Worm (Caenorhabditis elegans) whole organism, L1 larva: Measurements from ENCODE around the gene Y19D2B.1.
"Not testable (repeated sequence)": the region's sequence is repeated elsewhere in the genome, so short reads cannot be mapped to it uniquely, and the experiment has no call there.

Source experiments
- Y116A8C.19 ChIP-seq: sonication (generic microtip); optimal IDR thresholded peaks from 2 replicates; lab custom pipeline; 2016; ENCODE audit warnings: missing compliant biosample characterization, missing genetic modification characterization, borderline replicate concordance
- ama-1 ChIP-seq: fragments of 150-350 bp; optimal IDR thresholded peaks from 2 replicates; lab custom pipeline; 2014
- blmp-1 ChIP-seq: fragments of 150-350 bp; optimal IDR thresholded peaks from 2 replicates; lab custom pipeline; 2014; ENCODE audit warnings: missing biosample characterization, missing genetic modification characterization
- ceh-90 ChIP-seq: sonication (generic microtip); optimal IDR thresholded peaks from 2 replicates; lab custom pipeline; 2016; ENCODE audit warnings: missing genetic modification characterization, missing compliant biosample characterization
- dpl-1 ChIP-seq, 3 experiments: fragments of 150-350 bp in 2 of 3; sonication (generic microtip) in 1 of 3; optimal IDR thresholded peaks; 2 replicates each; lab custom pipeline; 2014 to 2017; ENCODE audit warnings: missing biosample characterization in 3 of 3, missing genetic modification characterization in 3 of 3, missing genetic modification reagents in 3 of 3
- efl-1 ChIP-seq, 4 experiments: fragments of 150-350 bp; optimal IDR thresholded peaks in 3 of 4; peaks in 1 of 4; 1 replicate in 1 of 4; 2 replicates in 3 of 4; lab custom pipeline; 2014; ENCODE audit warnings: missing biosample characterization in 2 of 4, missing genetic modification characterization in 2 of 4, missing genetic modification reagents in 2 of 4
- egl-13 ChIP-seq: sonication (generic microtip); optimal IDR thresholded peaks from 2 replicates; lab custom pipeline; 2016; ENCODE audit warnings: missing genotype, missing genetic modification reagents, missing genetic modification characterization, missing compliant biosample characterization
- egl-27 ChIP-seq, 2 experiments: fragments of 150-350 bp in 1 of 2; sonication (generic microtip); optimal IDR thresholded peaks; 3 replicates each; lab custom pipeline; 2017 to 2018; ENCODE audit warnings: missing biosample characterization in 2 of 2, missing genetic modification characterization in 2 of 2, missing genetic modification reagents in 2 of 2
- elt-3 ChIP-seq, 6 experiments: fragments of 150-350 bp in 1 of 6; sonication (generic microtip); optimal IDR thresholded peaks; 2 replicates each; lab custom pipeline; 2017 to 2018; ENCODE audit warnings: missing biosample characterization in 6 of 6, missing genetic modification characterization in 6 of 6, inconsistent platforms in 1 of 6
- ets-5 ChIP-seq: fragments of 200-800 bp; sonication (Bioruptor generic); IDR thresholded peaks from 2 replicates; pipeline ENCODE4 v1.3.6; 2022; ENCODE audit warnings: missing genetic modification characterization, missing compliant biosample characterization
- fkh-10 ChIP-seq: sonication (generic microtip); optimal IDR thresholded peaks from 2 replicates; lab custom pipeline; 2017; ENCODE audit warnings: missing biosample characterization, missing genetic modification reagents, missing genetic modification characterization
- fkh-8 ChIP-seq: sonication (generic microtip); optimal IDR thresholded peaks from 2 replicates; lab custom pipeline; 2016; ENCODE audit warnings: mild to moderate bottlenecking, missing genetic modification characterization, missing compliant biosample characterization
- grh-1 ChIP-seq: fragments of 200-800 bp; sonication (Bioruptor generic); IDR thresholded peaks from 2 replicates; pipeline ENCODE4 v1.3.6; 2022; ENCODE audit warnings: missing genetic modification reagents, missing genetic modification characterization, missing compliant biosample characterization
- hlh-17 ChIP-seq: fragments of 200-800 bp; sonication (Bioruptor generic); optimal IDR thresholded peaks from 2 replicates; lab custom pipeline; 2018; ENCODE audit warnings: missing genetic modification characterization, mild to moderate bottlenecking, missing compliant biosample characterization, moderate library complexity, borderline replicate concordance
- isw-1 ChIP-seq: fragments of 200-800 bp; sonication (Bioruptor generic); IDR thresholded peaks from 2 replicates; pipeline ENCODE4 v1.3.6; 2022; ENCODE audit warnings: missing genetic modification characterization, missing compliant biosample characterization
- jun-1 ChIP-seq: fragments of 150-350 bp; optimal IDR thresholded peaks from 2 replicates; lab custom pipeline; 2014; ENCODE audit warnings: missing biosample characterization, missing genetic modification reagents, missing genetic modification characterization
- lin-14 ChIP-seq: fragments of 200-800 bp; sonication (Bioruptor generic); optimal IDR thresholded peaks from 2 replicates; lab custom pipeline; 2018; ENCODE audit warnings: mild to moderate bottlenecking, missing genetic modification characterization, moderate library complexity, missing compliant biosample characterization
- lin-15B ChIP-seq: fragments of 150-350 bp; sonication (generic microtip); optimal IDR thresholded peaks from 3 replicates; lab custom pipeline; 2014; ENCODE audit warnings: missing biosample characterization, missing genetic modification characterization
- lin-35 ChIP-seq, 2 experiments: fragments of 150-350 bp; optimal IDR thresholded peaks; 2 replicates each; lab custom pipeline; 2014; ENCODE audit warnings: missing biosample characterization in 2 of 2, missing genetic modification characterization in 2 of 2, missing genetic modification reagents in 2 of 2
- lin-39 ChIP-seq: fragments of 150-350 bp; optimal IDR thresholded peaks from 2 replicates; lab custom pipeline; 2014; ENCODE audit warnings: missing biosample characterization, missing genetic modification reagents, missing genetic modification characterization
- nhr-20 ChIP-seq: sonication (generic microtip); optimal IDR thresholded peaks from 2 replicates; lab custom pipeline; 2016; ENCODE audit warnings: mild to moderate bottlenecking, missing genetic modification characterization, missing compliant biosample characterization
- nhr-47 ChIP-seq: sonication (generic microtip); optimal IDR thresholded peaks from 2 replicates; lab custom pipeline; 2016; ENCODE audit warnings: mild to moderate bottlenecking, missing genetic modification characterization, moderate library complexity, missing compliant biosample characterization
- nhr-71 ChIP-seq: sonication (generic microtip); optimal IDR thresholded peaks from 2 replicates; lab custom pipeline; 2016; ENCODE audit warnings: mild to moderate bottlenecking, missing genetic modification characterization, moderate library complexity, missing compliant biosample characterization
- pag-3 ChIP-seq: sonication (generic microtip); optimal IDR thresholded peaks from 2 replicates; lab custom pipeline; 2017; ENCODE audit warnings: missing genetic modification characterization, mild to moderate bottlenecking, missing compliant biosample characterization, antibody characterized with exemption, borderline replicate concordance; ENCODE audit not compliant: insufficient read depth
- skn-1 ChIP-seq: fragments of 150-350 bp; optimal IDR thresholded peaks from 2 replicates; lab custom pipeline; 2014; ENCODE audit warnings: missing biosample characterization, missing genetic modification characterization
- snpc-4 ChIP-seq: fragments of 150-350 bp; optimal IDR thresholded peaks from 2 replicates; lab custom pipeline; 2014; ENCODE audit warnings: missing biosample characterization, missing genetic modification characterization
- sup-37 ChIP-seq: fragments of 200-800 bp; sonication (Bioruptor generic); optimal IDR thresholded peaks from 2 replicates; lab custom pipeline; 2018; ENCODE audit warnings: mild to moderate bottlenecking, missing genetic modification characterization, missing compliant biosample characterization
- unc-130 ChIP-seq: fragments of 150-350 bp; optimal IDR thresholded peaks from 2 replicates; lab custom pipeline; 2017; ENCODE audit warnings: missing biosample characterization, missing genetic modification characterization, inconsistent platforms
- unc-30 ChIP-seq: sonication (generic microtip); optimal IDR thresholded peaks from 2 replicates; lab custom pipeline; 2017; ENCODE audit warnings: missing biosample characterization, missing genetic modification characterization
- unc-86 ChIP-seq: sonication (generic microtip); optimal IDR thresholded peaks from 2 replicates; lab custom pipeline; 2016; ENCODE audit warnings: missing genetic modification characterization, missing compliant biosample characterization
- vab-15 ChIP-seq: sonication (generic microtip); optimal IDR thresholded peaks from 2 replicates; lab custom pipeline; 2017; ENCODE audit warnings: missing genotype, mild to moderate bottlenecking, missing genetic modification characterization, missing compliant biosample characterization
- zip-4 ChIP-seq: fragments of 200-800 bp; sonication (Bioruptor generic); optimal IDR thresholded peaks from 2 replicates; lab custom pipeline; 2018; ENCODE audit warnings: mild to moderate bottlenecking, missing genetic modification characterization, moderate library complexity, missing compliant biosample characterization
- ztf-4 ChIP-seq: fragments of 150-350 bp; optimal IDR thresholded peaks from 2 replicates; lab custom pipeline; 2014; ENCODE audit warnings: missing biosample characterization, missing genetic modification characterization

Y19D2B.1 gene

ce11 chrII:10922874-10923273 lies at the start of gene Y19D2B.1:
Gene Y19D2B.1 (minus strand): TSS chrII:10922974.
- TF ChIP-seq ets-5; efl-1 (optimal IDR thresholded peaks at IDR 0.05; lab: Kevin White, UChicago); efl-1 (GFP tag; optimal IDR thresholded peaks at IDR 0.05 in 1 of 2; lab: Kevin White, UChicago); jun-1 (tag; lab: Kevin White, UChicago): not testable (repeated sequence)

ce11 chrII:10971677-10972076 lies 48.9 kb upstream of the Y19D2B.1 start:
- TF ChIP-seq hlh-17 (no peak), lin-14 (GFP tag; lab: Kevin White, UChicago) (peak; percentile 35)

- peak; percentile 29 for TF ChIP-seq unc-86 (tag; lab: Kevin White, UChicago)
- no peak for TF ChIP-seq lin-35 (GFP tag; optimal IDR thresholded peaks at IDR 0.05; lab: Kevin White, UChicago)
- TF ChIP-seq isw-1 (GFP tag; lab: Robert Waterston, UW), result no peak
- no peak for TF ChIP-seq unc-130 (tag; lab: Kevin White, UChicago)
- no peak for TF ChIP-seq elt-3 (tag; optimal IDR thresholded peaks at IDR 0.05; lab: Kevin White, UChicago)
- TF ChIP-seq egl-13, result peak; percentile 69
- no peak for TF ChIP-seq lin-15B (tag; lab: Kevin White, UChicago)
- no peak for TF ChIP-seq ceh-90 (tag; lab: Kevin White, UChicago)
- TF ChIP-seq snpc-4 (tag; lab: Kevin White, UChicago), result no peak
- TF ChIP-seq lin-14 (GFP tag; lab: Kevin White, UChicago), result peak; percentile 21
- TF ChIP-seq nhr-47 (tag; lab: Kevin White, UChicago), result peak; percentile 27
- no peak for TF ChIP-seq efl-1 (optimal IDR thresholded peaks at IDR 0.05; lab: Kevin White, UChicago)
- peak in 1 of 2 experiments; percentile 28 for TF ChIP-seq efl-1 (GFP tag; optimal IDR thresholded peaks at IDR 0.05 in 1 of 2; lab: Kevin White, UChicago)
- TF ChIP-seq skn-1 (tag; lab: Kevin White, UChicago), result no peak
Observed at ce11 chrII:10970625-10971024, 47.9 kb upstream of the Y19D2B.1 start.

- TF ChIP-seq pag-3 (tag; lab: Kevin White, UChicago) (no peak), lin-14 (GFP tag; lab: Kevin White, UChicago) (peak; percentile 6)
Observed at ce11 chrII:10964748-10965147, 42.0 kb upstream of the Y19D2B.1 start.

ce11 chrII:10959676-10960075 lies 36.9 kb upstream of the Y19D2B.1 start:
- TF ChIP-seq fkh-8 (no peak), egl-27 (tag; optimal IDR thresholded peaks at IDR 0.05; lab: Kevin White, UChicago) (no peak), unc-30 (tag; lab: Kevin White, UChicago) (no peak), lin-35 (GFP tag; optimal IDR thresholded peaks at IDR 0.05; lab: Kevin White, UChicago) (no peak), blmp-1 (peak; percentile 69), nhr-71 (tag; lab: Kevin White, UChicago) (no peak)

ce11 chrII:10959138-10959537 lies 36.4 kb upstream of the Y19D2B.1 start:
- TF ChIP-seq isw-1 (GFP tag; lab: Robert Waterston, UW) (no peak), vab-15 (no peak)
- TF ChIP-seq, all 84 proteins: peak for 0

- no peak for TF ChIP-seq ztf-4 (tag; lab: Kevin White, UChicago)
- no peak for TF ChIP-seq ama-1 (lab: Kevin White, UChicago)
- no peak for TF ChIP-seq Y116A8C.19 (tag; lab: Kevin White, UChicago)
- no peak for TF ChIP-seq dpl-1 (GFP tag; optimal IDR thresholded peaks at IDR 0.05; lab: Kevin White, UChicago)
- no peak for TF ChIP-seq nhr-71 (tag; lab: Kevin White, UChicago)
- TF ChIP-seq nhr-20 (tag; lab: Kevin White, UChicago), result no peak
- no peak for TF ChIP-seq fkh-10 (GFP tag; lab: Kevin White, UChicago)
- no peak for TF ChIP-seq hlh-17
- no peak for TF ChIP-seq zip-4 (GFP tag; lab: Kevin White, UChicago)
- no peak for TF ChIP-seq unc-130 (tag; lab: Kevin White, UChicago)
- TF ChIP-seq grh-1 (GFP tag; lab: Robert Waterston, UW), result no peak
- TF ChIP-seq sup-37 (GFP tag; lab: Kevin White, UChicago), result no peak
- TF ChIP-seq blmp-1, result no peak
- no peak for TF ChIP-seq lin-39 (tag; lab: Kevin White, UChicago)
Observed at ce11 chrII:10956793-10957192, 34.0 kb upstream of the Y19D2B.1 start, which contains the start of gene R03D7.8. Gene R03D7.8 (minus strand): TSS chrII:10956893.
